Worm (Caenorhabditis elegans): ENCODE data around the gene txt-2.
"Not testable (repeated sequence)": the region's sequence is repeated elsewhere in the genome, so short reads cannot be mapped to it uniquely, and the experiment has no call there.

txt-2 gene

ce11 chrV:238094-238493, 2.2 kb downstream of the txt-2 start, which contains the start of gene R02C2.1:
Gene R02C2.1 (minus strand): TSS chrV:238194.
- no peak for TF ChIP-seq B0310.2 (tag; optimal IDR thresholded peaks at IDR 0.05)
- TF ChIP-seq pes-1 (GFP tag; IDR thresholded peaks at IDR 0.05), result no peak
- TF ChIP-seq ceh-36 (tag; optimal IDR thresholded peaks at IDR 0.05), result no peak
- TF ChIP-seq hmbx-1 (tag; optimal IDR thresholded peaks at IDR 0.05), result no peak
- TF ChIP-seq ceh-13 (GFP tag; optimal IDR thresholded peaks at IDR 0.05), result no peak
- no peak for TF ChIP-seq tbx-37 (GFP tag; conservative IDR thresholded peaks at IDR 0.05)
- TF ChIP-seq hnd-1 (tag; optimal IDR thresholded peaks at IDR 0.05), result no peak

ce11 chrV:237012-237411, 3.3 kb downstream of the txt-2 start:
- no peak for TF ChIP-seq ets-7 (tag; optimal IDR thresholded peaks at IDR 0.05)
- TF ChIP-seq aly-1 (tag; optimal IDR thresholded peaks at IDR 0.05), result no peak
- TF ChIP-seq tbx-11 (GFP tag; IDR thresholded peaks at IDR 0.05), result no peak
- no peak for TF ChIP-seq ceh-13 (GFP tag; optimal IDR thresholded peaks at IDR 0.05)
- no peak for TF ChIP-seq pes-1 (GFP tag; IDR thresholded peaks at IDR 0.05)
- no peak for TF ChIP-seq tra-4 (tag; optimal IDR thresholded peaks at IDR 0.05)
- TF ChIP-seq ceh-36 (tag; optimal IDR thresholded peaks at IDR 0.05), result no peak
- no peak for TF ChIP-seq sea-1 (GFP tag; conservative IDR thresholded peaks at IDR 0.05)
- no peak for TF ChIP-seq scrt-1 (GFP tag; IDR thresholded peaks at IDR 0.05)
- TF ChIP-seq hnd-1 (tag; optimal IDR thresholded peaks at IDR 0.05), result no peak
- TF ChIP-seq flt-1 (GFP tag; IDR thresholded peaks at IDR 0.05), result no peak
- TF ChIP-seq tbx-37 (GFP tag; conservative IDR thresholded peaks at IDR 0.05), result no peak
- TF ChIP-seq B0310.2 (tag; optimal IDR thresholded peaks at IDR 0.05), result no peak
- TF ChIP-seq hmbx-1 (tag; optimal IDR thresholded peaks at IDR 0.05), result no peak
- no peak for TF ChIP-seq F13C5.2 (tag; optimal IDR thresholded peaks at IDR 0.05)

- no peak for TF ChIP-seq sea-1 (GFP tag; conservative IDR thresholded peaks at IDR 0.05)
- no peak for TF ChIP-seq hnd-1 (tag; optimal IDR thresholded peaks at IDR 0.05)
- no peak for TF ChIP-seq tbx-11 (GFP tag; IDR thresholded peaks at IDR 0.05)
- no peak for TF ChIP-seq flt-1 (GFP tag; IDR thresholded peaks at IDR 0.05)
- TF ChIP-seq ama-1 (optimal IDR thresholded peaks at IDR 0.05), result no peak
- TF ChIP-seq tbx-37 (GFP tag; conservative IDR thresholded peaks at IDR 0.05), result no peak
- no peak for TF ChIP-seq ceh-13 (GFP tag; optimal IDR thresholded peaks at IDR 0.05)
- no peak for TF ChIP-seq hmg-4 (GFP tag; optimal IDR thresholded peaks at IDR 0.05)
- no peak for TF ChIP-seq tra-4 (tag; optimal IDR thresholded peaks at IDR 0.05)
- TF ChIP-seq pes-1 (GFP tag; IDR thresholded peaks at IDR 0.05), result no peak
- TF ChIP-seq B0310.2 (tag; optimal IDR thresholded peaks at IDR 0.05), result no peak
- TF ChIP-seq ceh-36 (tag; optimal IDR thresholded peaks at IDR 0.05), result no peak
- no peak for TF ChIP-seq scrt-1 (GFP tag; IDR thresholded peaks at IDR 0.05)
- no peak for TF ChIP-seq hmbx-1 (tag; optimal IDR thresholded peaks at IDR 0.05)
- no peak for TF ChIP-seq F13C5.2 (tag; optimal IDR thresholded peaks at IDR 0.05)
- TF ChIP-seq aly-1 (tag; optimal IDR thresholded peaks at IDR 0.05), result no peak
Observed at ce11 chrV:234572-234971, 5.7 kb downstream of the txt-2 start, which contains the start of gene kin-33. Gene kin-33 (minus strand): TSS chrV:234672.

ce11 chrV:219632-220031, 20.7 kb downstream of the txt-2 start, which contains the start of gene srh-80:
Gene srh-80 (plus strand): TSS chrV:219932.
- TF ChIP-seq ceh-13 (GFP tag; optimal IDR thresholded peaks at IDR 0.05) (no peak), hnd-1 (tag; optimal IDR thresholded peaks at IDR 0.05) (no peak), tbx-11 (GFP tag; IDR thresholded peaks at IDR 0.05) (no peak), B0310.2 (tag; optimal IDR thresholded peaks at IDR 0.05) (no peak), aly-1 (tag; optimal IDR thresholded peaks at IDR 0.05) (no peak), tbx-37 (GFP tag; conservative IDR thresholded peaks at IDR 0.05) (no peak)

ce11 chrV:216847-217246, 23.5 kb downstream of the txt-2 start, which contains the start of gene srh-78:
Gene srh-78 (plus strand): TSS chrV:217147.
- TF ChIP-seq tbx-11 (GFP tag; IDR thresholded peaks at IDR 0.05) (no peak), F13C5.2 (tag; optimal IDR thresholded peaks at IDR 0.05) (no peak), scrt-1 (GFP tag; IDR thresholded peaks at IDR 0.05) (no peak), ets-7 (tag; optimal IDR thresholded peaks at IDR 0.05) (no peak), ama-1 (optimal IDR thresholded peaks at IDR 0.05) (no peak), hmbx-1 (tag; optimal IDR thresholded peaks at IDR 0.05) (no peak), flt-1 (GFP tag; IDR thresholded peaks at IDR 0.05) (no peak), ceh-13 (GFP tag; optimal IDR thresholded peaks at IDR 0.05) (no peak), tbx-37 (GFP tag; conservative IDR thresholded peaks at IDR 0.05) (no peak), tra-4 (tag; optimal IDR thresholded peaks at IDR 0.05) (no peak), hnd-1 (tag; optimal IDR thresholded peaks at IDR 0.05) (no peak), sea-1 (GFP tag; conservative IDR thresholded peaks at IDR 0.05) (no peak), aly-1 (tag; optimal IDR thresholded peaks at IDR 0.05) (no peak), ceh-36 (tag; optimal IDR thresholded peaks at IDR 0.05) (no peak), pes-1 (GFP tag; IDR thresholded peaks at IDR 0.05) (no peak), hmg-4 (GFP tag; optimal IDR thresholded peaks at IDR 0.05) (no peak), B0310.2 (tag; optimal IDR thresholded peaks at IDR 0.05) (no peak)

- no peak for TF ChIP-seq tbx-37 (GFP tag; conservative IDR thresholded peaks at IDR 0.05)
Observed at ce11 chrV:215697-216096, 24.6 kb downstream of the txt-2 start.

- TF ChIP-seq pes-1 (GFP tag; IDR thresholded peaks at IDR 0.05); B0310.2 (tag; optimal IDR thresholded peaks at IDR 0.05); ceh-36 (tag; optimal IDR thresholded peaks at IDR 0.05): not testable (repeated sequence)
Observed at ce11 chrV:212687-213086, 27.6 kb downstream of the txt-2 start, which contains the start of gene DC2.5. Gene DC2.5 (minus strand): TSS chrV:212787.

- TF ChIP-seq hmbx-1 (tag; optimal IDR thresholded peaks at IDR 0.05) (no peak), sea-1 (GFP tag; conservative IDR thresholded peaks at IDR 0.05) (no peak), tbx-11 (GFP tag; IDR thresholded peaks at IDR 0.05) (no peak), aly-1 (tag; optimal IDR thresholded peaks at IDR 0.05) (no peak), tra-4 (tag; optimal IDR thresholded peaks at IDR 0.05) (no peak), pes-1 (GFP tag; IDR thresholded peaks at IDR 0.05) (no peak), ama-1 (optimal IDR thresholded peaks at IDR 0.05) (no peak), B0310.2 (tag; optimal IDR thresholded peaks at IDR 0.05) (no peak), ets-7 (tag; optimal IDR thresholded peaks at IDR 0.05) (no peak), hnd-1 (tag; optimal IDR thresholded peaks at IDR 0.05) (no peak), F13C5.2 (tag; optimal IDR thresholded peaks at IDR 0.05) (no peak), ceh-13 (GFP tag; optimal IDR thresholded peaks at IDR 0.05) (no peak), hmg-4 (GFP tag; optimal IDR thresholded peaks at IDR 0.05) (no peak), tbx-37 (GFP tag; conservative IDR thresholded peaks at IDR 0.05) (no peak), flt-1 (GFP tag; IDR thresholded peaks at IDR 0.05) (no peak)
Observed at ce11 chrV:211388-212168, 28.7 kb downstream of the txt-2 start.
